Fruit fly (Drosophila melanogaster): Measurements from ENCODE around the gene CG42367.

The CG42367 gene

DNA sequence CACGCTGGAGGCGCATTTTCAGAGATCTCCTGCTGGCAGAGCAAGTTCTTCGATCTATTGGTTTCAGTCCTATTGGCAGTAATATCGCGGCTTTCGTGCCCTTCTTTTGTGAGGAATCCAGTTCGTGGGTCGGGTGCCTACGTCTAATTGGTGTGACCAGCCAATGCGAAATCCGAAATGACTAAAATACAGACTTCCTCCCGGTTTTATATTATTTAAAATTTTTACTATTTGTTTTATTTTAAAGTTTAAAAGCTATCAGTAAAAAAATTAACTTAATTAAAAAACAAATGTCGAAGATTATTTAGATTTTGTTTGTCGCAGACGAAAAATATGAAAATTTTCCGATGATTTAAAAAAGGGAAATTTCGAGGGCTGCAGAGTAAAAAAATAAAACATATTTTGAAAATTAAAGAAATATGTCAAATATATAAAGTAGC, 33.2 kb downstream of the CG42367 start, which contains the start of gene CG5850 (continued):
- no peak for TF ChIP-seq CG3065 (GFP tag; optimal IDR thresholded peaks at IDR 0.05)
- no peak for TF ChIP-seq pros (GFP tag; optimal IDR thresholded peaks at IDR 0.05)
- TF ChIP-seq CG3995 (GFP tag; optimal IDR thresholded peaks at IDR 0.05) = no peak
- TF ChIP-seq Sry-δ (GFP tag; optimal IDR thresholded peaks at IDR 0.05) = no peak
- no peak for TF ChIP-seq slou (GFP tag; optimal IDR thresholded peaks at IDR 0.05)
- TF ChIP-seq D (optimal IDR thresholded peaks at IDR 0.05) = no peak
- TF ChIP-seq D (GFP tag; optimal IDR thresholded peaks at IDR 0.05) = no peak
- 0 out of 3 replicates have a peak, but pooled peaks have one; percentile 25 for TF ChIP-seq CG34224 (GFP tag; IDR thresholded peaks at IDR 0.05; ENCODE audit: partially characterized antibody)
- peak; percentile 41 for TF ChIP-seq CG13296 (GFP tag; optimal IDR thresholded peaks at IDR 0.05)
- TF ChIP-seq CG17568 (GFP tag; optimal IDR thresholded peaks at IDR 0.05) = no peak
- TF ChIP-seq Hmx (GFP tag; optimal IDR thresholded peaks at IDR 0.05) = no peak
- no peak for TF ChIP-seq emc (GFP tag; optimal IDR thresholded peaks at IDR 0.05)
- no peak for TF ChIP-seq hbn (GFP tag; IDR thresholded peaks at IDR 0.05; ENCODE audit: partially characterized antibody)
- TF ChIP-seq Dek (tag; optimal IDR thresholded peaks at IDR 0.05) = no peak
- peak; percentile 30 for TF ChIP-seq CG9437 (GFP tag; optimal IDR thresholded peaks at IDR 0.05)
- no peak for TF ChIP-seq pb (GFP tag; optimal IDR thresholded peaks at IDR 0.05)
- no peak for TF ChIP-seq Chrac-16 (GFP tag; optimal IDR thresholded peaks at IDR 0.05)
- TF ChIP-seq CG16863 (GFP tag; optimal IDR thresholded peaks at IDR 0.05) = no peak
- peak; percentile 52 for TF ChIP-seq CoRest (tag; optimal IDR thresholded peaks at IDR 0.05)
- TF ChIP-seq Aef1 (GFP tag; IDR thresholded peaks at IDR 0.05) = no peak
- no peak for TF ChIP-seq CG17328 (GFP tag; IDR thresholded peaks at IDR 0.05)
- no peak for TF ChIP-seq Tbp (GFP tag; optimal IDR thresholded peaks at IDR 0.05)
- no peak for TF ChIP-seq ind (GFP tag; optimal IDR thresholded peaks at IDR 0.05)
- no peak for TF ChIP-seq Ssrp (tag; optimal IDR thresholded peaks at IDR 0.05)
- no peak for TF ChIP-seq Oli (tag; optimal IDR thresholded peaks at IDR 0.05)
- no peak for TF ChIP-seq CG10959 (GFP tag; IDR thresholded peaks at IDR 0.05)
- TF ChIP-seq CG4328 (GFP tag; optimal IDR thresholded peaks at IDR 0.05) = no peak
- TF ChIP-seq CG12769 (tag; optimal IDR thresholded peaks at IDR 0.05) = no peak
- TF ChIP-seq Stat92E (GFP tag; optimal IDR thresholded peaks at IDR 0.05) = no peak
- no peak; the same call in 2 of the 3 replicates for TF ChIP-seq ken (GFP tag; IDR thresholded peaks at IDR 0.05)
- no peak for TF ChIP-seq CG9817 (tag; optimal IDR thresholded peaks at IDR 0.05)
- no peak for TF ChIP-seq disco-r (GFP tag; optimal IDR thresholded peaks at IDR 0.05)
- TF ChIP-seq dm (GFP tag; optimal IDR thresholded peaks at IDR 0.05) = no peak
- no peak for TF ChIP-seq CG15011 (GFP tag; optimal IDR thresholded peaks at IDR 0.05)
- TF ChIP-seq Ets97D (GFP tag; optimal IDR thresholded peaks at IDR 0.05) = no peak
- no peak for TF ChIP-seq E2f1 (GFP tag; IDR thresholded peaks at IDR 0.05)
- no peak for TF ChIP-seq wor (GFP tag; IDR thresholded peaks at IDR 0.05)
- no peak for TF ChIP-seq twi (tag; optimal IDR thresholded peaks at IDR 0.05)
- no peak for TF ChIP-seq unc-4 (GFP tag; IDR thresholded peaks at IDR 0.05; ENCODE audit: partially characterized antibody)
- TF ChIP-seq CG3407 (GFP tag; optimal IDR thresholded peaks at IDR 0.05) = no peak
- TF ChIP-seq Opbp (GFP tag; IDR thresholded peaks at IDR 0.05; ENCODE audit: partially characterized antibody) = no peak
- TF ChIP-seq CG16813 (GFP tag; IDR thresholded peaks at IDR 0.05; ENCODE audit: partially characterized antibody) = no peak
- TF ChIP-seq CG10654 (GFP tag; optimal IDR thresholded peaks at IDR 0.05) = no peak
- TF ChIP-seq sc (optimal IDR thresholded peaks at IDR 0.05) = no peak
- TF ChIP-seq sc (GFP tag; optimal IDR thresholded peaks at IDR 0.05) = no peak
- no peak for TF ChIP-seq CG12942 (GFP tag; optimal IDR thresholded peaks at IDR 0.05)
- TF ChIP-seq Myb (GFP tag; optimal IDR thresholded peaks at IDR 0.05) = no peak
- TF ChIP-seq CG14441 (GFP tag; IDR thresholded peaks at IDR 0.05) = no peak
- no peak for TF ChIP-seq GATAe (GFP tag; conservative IDR thresholded peaks at IDR 0.05)
- TF ChIP-seq CG6791 (GFP tag; IDR thresholded peaks at IDR 0.05; ENCODE audit: partially characterized antibody) = no peak
- no peak for TF ChIP-seq CG11560 (tag; IDR thresholded peaks at IDR 0.05)
- TF ChIP-seq D19B (GFP tag; optimal IDR thresholded peaks at IDR 0.05) = no peak

Measured in whole organism, embryonic.